Fruit fly (Drosophila melanogaster) Kc167 (cell line): ENCODE data around the gene tutl.

ENCODE experiments used
- Myc ChIP-seq: fragments of >200 bp; optimal IDR thresholded peaks from 2 replicates; lab custom pipeline; 2017; ENCODE audit warnings: missing external identifiers
- Sin3A ChIP-seq: fragments of >200 bp; optimal IDR thresholded peaks from 2 replicates; lab custom pipeline; 2018; ENCODE audit warnings: missing external identifiers
- h ChIP-seq: fragments of >200 bp; optimal IDR thresholded peaks from 3 replicates; lab custom pipeline; 2018; ENCODE audit warnings: missing external identifiers
- insv ChIP-seq: fragments of >200 bp; optimal IDR thresholded peaks from 3 replicates; lab custom pipeline; 2018; ENCODE audit warnings: missing external identifiers
- psq ChIP-seq: fragments of >200 bp; optimal IDR thresholded peaks from 2 replicates; lab custom pipeline; 2017; ENCODE audit warnings: missing external identifiers
- ttk ChIP-seq: sonication (Bioruptor generic); optimal IDR thresholded peaks from 2 replicates; lab custom pipeline; 2017; ENCODE audit warnings: missing external identifiers

DNA sequence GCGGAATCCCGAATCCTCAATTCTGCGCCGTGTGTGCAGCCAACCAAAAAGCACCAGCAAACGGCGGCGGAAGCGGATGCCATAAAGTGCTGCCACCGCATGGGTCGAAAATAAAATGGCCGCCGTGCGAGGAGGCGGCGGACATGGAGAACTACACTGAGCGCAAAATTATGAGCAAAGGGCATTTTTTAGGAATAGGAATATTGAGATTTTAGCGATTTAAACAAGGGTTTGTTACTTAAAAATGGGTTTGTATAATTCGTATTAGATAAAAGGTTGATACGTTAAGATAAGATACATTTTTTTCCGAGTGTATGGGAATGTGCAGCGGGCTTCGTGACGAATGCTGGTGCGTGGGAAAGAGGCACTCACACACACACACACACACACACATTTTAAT is 9.6 kb downstream of the tutl start:
- TF ChIP-seq psq: no peak
- TF ChIP-seq Myc (lab: Kevin White, UChicago): no peak
- TF ChIP-seq h (lab: Kevin White, UChicago): no peak
- no peak for TF ChIP-seq Sin3A (lab: Kevin White, UChicago)
- no peak for TF ChIP-seq ttk
- TF ChIP-seq insv (lab: Kevin White, UChicago): no peak
